Worm (Caenorhabditis elegans) whole organism, young adult: ENCODE results near the gene R05G6.10.

Source experiments
- bed-1 ChIP-seq: fragments of 200-800 bp; sonication (Bioruptor generic); IDR thresholded peaks from 2 replicates; pipeline ENCODE4 v1.3.6; 2022; ENCODE audit warnings: missing genetic modification reagents, missing genetic modification characterization, missing compliant biosample characterization
- ets-4 ChIP-seq: fragments of 200-800 bp; sonication (Bioruptor generic); optimal IDR thresholded peaks from 2 replicates; lab custom pipeline; 2018; ENCODE audit warnings: mild to moderate bottlenecking, missing genetic modification characterization, missing compliant biosample characterization
- lin-35 ChIP-seq, 3 experiments: fragments of 150-350 bp in 2 of 3; sonication (generic microtip) in 1 of 3; optimal IDR thresholded peaks; 2 replicates each; lab custom pipeline; 2014 to 2018; ENCODE audit warnings: missing biosample characterization in 3 of 3, missing genetic modification characterization in 3 of 3, missing genetic modification reagents in 3 of 3
- mxl-1 ChIP-seq: sonication (generic microtip); optimal IDR thresholded peaks from 2 replicates; lab custom pipeline; 2016; ENCODE audit warnings: missing genetic modification characterization, missing compliant biosample characterization
- pbrm-1 ChIP-seq: fragments of 200-800 bp; sonication (Bioruptor generic); IDR thresholded peaks from 2 replicates; pipeline ENCODE4 v1.3.6; 2022; ENCODE audit warnings: missing genetic modification reagents, missing genetic modification characterization, missing compliant biosample characterization
- pha-4 ChIP-seq: fragments of 150-350 bp; sonication (generic microtip); optimal IDR thresholded peaks from 2 replicates; lab custom pipeline; 2014; ENCODE audit warnings: missing biosample characterization, missing genetic modification reagents, missing genetic modification characterization
- rec-8 ChIP-seq, 2 experiments: sonication (generic microtip); optimal IDR thresholded peaks; 2 replicates each; lab custom pipeline; 2016; ENCODE audit warnings: mild to moderate bottlenecking in 2 of 2, missing genetic modification characterization in 2 of 2, missing genetic modification reagents in 2 of 2, missing genotype in 2 of 2, missing biosample characterization in 1 of 2, missing compliant biosample characterization in 1 of 2, moderate library complexity in 1 of 2
- ztf-25 ChIP-seq: fragments of 200-800 bp; sonication (Bioruptor generic); IDR thresholded peaks from 2 replicates; pipeline ENCODE4 v1.3.6; 2022; ENCODE audit warnings: missing genetic modification reagents, missing genetic modification characterization, missing compliant biosample characterization
- ztf-26 ChIP-seq: sonication (generic microtip); optimal IDR thresholded peaks from 2 replicates; lab custom pipeline; 2017; ENCODE audit warnings: missing genetic modification characterization, missing compliant biosample characterization

ce11 chrIV:7530226-7531070 lies 11.9 kb downstream of the R05G6.10 start:
- TF ChIP-seq ets-4 (GFP tag; lab: Kevin White, UChicago) = no peak
- no peak for TF ChIP-seq bed-1 (GFP tag; lab: Robert Waterston, UW)
- no peak for TF ChIP-seq ztf-26
- TF ChIP-seq ztf-25 (GFP tag; lab: Robert Waterston, UW) = no peak
- TF ChIP-seq pbrm-1 (GFP tag; lab: Robert Waterston, UW) = no peak
- TF ChIP-seq mxl-1 (tag; lab: Kevin White, UChicago) = no peak
- TF ChIP-seq pha-4 (tag; lab: Kevin White, UChicago) = no peak
- TF ChIP-seq lin-35 (GFP tag; optimal IDR thresholded peaks at IDR 0.05; lab: Kevin White, UChicago) = no peak
- no peak for TF ChIP-seq rec-8 (tag; optimal IDR thresholded peaks at IDR 0.05; lab: Kevin White, UChicago)
